Fruit fly (Drosophila melanogaster) whole organism, prepupa: ENCODE data around the gene Mal-B1.

ENCODE experiments used
- Blimp-1 ChIP-seq: fragments of 200-800 bp; sonication (Bioruptor generic); optimal IDR thresholded peaks from 3 replicates; lab custom pipeline; 2017; ENCODE audit warnings: missing biosample characterization, missing genetic modification characterization, mild to moderate bottlenecking, moderate library complexity, missing genetic modification reagents
- CG10669 ChIP-seq: fragments of 200-800 bp; sonication (Bioruptor generic); optimal IDR thresholded peaks from 3 replicates; lab custom pipeline; 2018; ENCODE audit warnings: missing biosample characterization, mild to moderate bottlenecking, missing genetic modification characterization, moderate library complexity
- CG11762 ChIP-seq: fragments of 200-800 bp; sonication (Bioruptor generic); optimal IDR thresholded peaks from 3 replicates; lab custom pipeline; 2016; ENCODE audit warnings: missing biosample characterization, missing genetic modification characterization; ENCODE audit not compliant: insufficient read depth
- CG15336 ChIP-seq: fragments of 200-800 bp; sonication (Bioruptor generic); IDR thresholded peaks from 2 replicates; pipeline ENCODE4 v1.3.6; 2022; ENCODE audit warnings: missing biosample characterization, missing genetic modification characterization
- CG1621 ChIP-seq: fragments of 200-800 bp; sonication (Bioruptor generic); optimal IDR thresholded peaks from 3 replicates; lab custom pipeline; 2018; ENCODE audit warnings: missing biosample characterization, mild to moderate bottlenecking, missing genetic modification characterization
- CG16779 ChIP-seq: fragments of 200-800 bp; sonication (Bioruptor generic); optimal IDR thresholded peaks from 3 replicates; lab custom pipeline; 2017; ENCODE audit warnings: missing biosample characterization, mild to moderate bottlenecking, missing genetic modification characterization
- CG3032 ChIP-seq: fragments of 200-800 bp; optimal IDR thresholded peaks from 2 replicates; lab custom pipeline; 2019; ENCODE audit warnings: missing biosample characterization, mild to moderate bottlenecking, missing genetic modification characterization, moderate library complexity
- CG31627 ChIP-seq: fragments of 200-800 bp; sonication (Bioruptor generic); optimal IDR thresholded peaks from 3 replicates; lab custom pipeline; 2016; ENCODE audit warnings: missing biosample characterization, missing genetic modification characterization
- CG3919 ChIP-seq: fragments of 200-800 bp; sonication (Bioruptor generic); optimal IDR thresholded peaks from 3 replicates; lab custom pipeline; 2016; ENCODE audit warnings: missing biosample characterization, missing genetic modification characterization
- CG4318 ChIP-seq: fragments of 200-800 bp; sonication (Bioruptor generic); optimal IDR thresholded peaks from 3 replicates; lab custom pipeline; 2017; ENCODE audit warnings: missing biosample characterization, mild to moderate bottlenecking, missing genetic modification characterization
- CG6163 ChIP-seq: fragments of 200-800 bp; sonication (Bioruptor generic); IDR thresholded peaks from 3 replicates; pipeline ENCODE4 v1.3.6; 2022; ENCODE audit warnings: missing biosample characterization, missing genetic modification characterization
- CG6276 ChIP-seq: fragments of 200-800 bp; sonication (Bioruptor generic); optimal IDR thresholded peaks from 2 replicates; lab custom pipeline; 2017; ENCODE audit warnings: missing biosample characterization, mild to moderate bottlenecking, missing genetic modification characterization
- CG6808 ChIP-seq: fragments of 200-800 bp; sonication (Bioruptor generic); optimal IDR thresholded peaks from 3 replicates; lab custom pipeline; 2017; ENCODE audit warnings: missing biosample characterization, missing genetic modification characterization, mild to moderate bottlenecking, moderate library complexity, missing genetic modification reagents
- CG6854 ChIP-seq: fragments of 200-800 bp; sonication (Bioruptor generic); optimal IDR thresholded peaks from 2 replicates; lab custom pipeline; 2017; ENCODE audit warnings: missing biosample characterization, mild to moderate bottlenecking, missing genetic modification characterization
- CG8319 ChIP-seq: fragments of 200-800 bp; sonication (Bioruptor generic); optimal IDR thresholded peaks from 3 replicates; lab custom pipeline; 2016; ENCODE audit warnings: missing biosample characterization, missing genetic modification characterization
- CG8632 ChIP-seq: fragments of 200-800 bp; sonication (Bioruptor generic); optimal IDR thresholded peaks from 3 replicates; lab custom pipeline; 2016; ENCODE audit warnings: missing biosample characterization, missing genetic modification characterization
- CG9139 ChIP-seq: fragments of 200-800 bp; sonication (Bioruptor generic); optimal IDR thresholded peaks from 3 replicates; lab custom pipeline; 2017; ENCODE audit warnings: missing biosample characterization, mild to moderate bottlenecking, missing genetic modification characterization
- Eip75B ChIP-seq: fragments of 200-800 bp; sonication (Bioruptor generic); optimal IDR thresholded peaks from 3 replicates; lab custom pipeline; 2016; ENCODE audit warnings: missing biosample characterization, missing genetic modification characterization
- Hr4 ChIP-seq: fragments of 200-800 bp; sonication (Bioruptor generic); optimal IDR thresholded peaks from 3 replicates; lab custom pipeline; 2016; ENCODE audit warnings: missing biosample characterization, missing genetic modification characterization
- OdsH ChIP-seq: fragments of 200-800 bp; sonication (Bioruptor generic); optimal IDR thresholded peaks from 3 replicates; lab custom pipeline; 2016; ENCODE audit warnings: missing biosample characterization, missing genetic modification characterization
- Sox14 ChIP-seq: fragments of 200-800 bp; sonication (Bioruptor generic); optimal IDR thresholded peaks from 3 replicates; lab custom pipeline; 2016; ENCODE audit warnings: missing biosample characterization, missing genetic modification characterization
- acj6 ChIP-seq: fragments of 200-800 bp; sonication (Bioruptor generic); optimal IDR thresholded peaks from 3 replicates; lab custom pipeline; 2016; ENCODE audit warnings: missing biosample characterization, missing genetic modification characterization
- cyc ChIP-seq: fragments of 200-800 bp; sonication (Bioruptor generic); optimal IDR thresholded peaks from 3 replicates; lab custom pipeline; 2016; ENCODE audit warnings: missing biosample characterization, missing genetic modification characterization
- dac ChIP-seq: fragments of 200-800 bp; sonication (Bioruptor generic); optimal IDR thresholded peaks from 2 replicates; lab custom pipeline; 2017; ENCODE audit warnings: missing biosample characterization, mild to moderate bottlenecking, missing genetic modification characterization
- eg ChIP-seq: fragments of 200-800 bp; sonication (Bioruptor generic); IDR thresholded peaks from 3 replicates; pipeline ENCODE4 v1.3.6; 2022; ENCODE audit warnings: missing biosample characterization, missing genetic modification characterization
- esn ChIP-seq: fragments of 200-800 bp; sonication (Bioruptor generic); optimal IDR thresholded peaks from 2 replicates; lab custom pipeline; 2016; ENCODE audit warnings: missing biosample characterization, mild to moderate bottlenecking, missing genetic modification characterization, moderate library complexity
- fd85E ChIP-seq: fragments of 200-800 bp; sonication (Bioruptor generic); optimal IDR thresholded peaks from 3 replicates; lab custom pipeline; 2016; ENCODE audit warnings: missing biosample characterization, missing genetic modification characterization
- net ChIP-seq: fragments of 200-800 bp; sonication (Bioruptor generic); optimal IDR thresholded peaks from 3 replicates; lab custom pipeline; 2016; ENCODE audit warnings: missing biosample characterization, missing genetic modification characterization
- pdm3 ChIP-seq: fragments of 200-800 bp; sonication (Bioruptor generic); optimal IDR thresholded peaks from 3 replicates; lab custom pipeline; 2016; ENCODE audit warnings: missing biosample characterization, missing genetic modification characterization
- salr ChIP-seq, 2 experiments: fragments of 200-800 bp; sonication (Bioruptor generic); optimal IDR thresholded peaks; 3 replicates each; lab custom pipeline; 2016 to 2018; ENCODE audit warnings: missing biosample characterization in 2 of 2, missing genetic modification characterization in 2 of 2, mild to moderate bottlenecking in 1 of 2
- spab ChIP-seq: fragments of 200-800 bp; sonication (Bioruptor generic); optimal IDR thresholded peaks from 2 replicates; lab custom pipeline; 2017; ENCODE audit warnings: missing biosample characterization, mild to moderate bottlenecking, missing genetic modification characterization, missing genetic modification reagents
- ss ChIP-seq, 2 experiments: fragments of 200-800 bp; sonication (Bioruptor generic); optimal IDR thresholded peaks; 2 replicates in 1 of 2; 3 replicates in 1 of 2; lab custom pipeline; 2017 to 2018; ENCODE audit warnings: mild to moderate bottlenecking in 2 of 2, missing biosample characterization in 2 of 2, missing genetic modification characterization in 2 of 2, moderate library complexity in 1 of 2
- svp ChIP-seq: fragments of 200-800 bp; sonication (Bioruptor generic); peaks from one replicate; lab custom pipeline; 2016; ENCODE audit warnings: missing biosample characterization, missing genetic modification characterization
- vri ChIP-seq: fragments of 200-800 bp; sonication (Bioruptor generic); optimal IDR thresholded peaks from 3 replicates; lab custom pipeline; 2016; ENCODE audit warnings: missing biosample characterization, mild to moderate bottlenecking, missing genetic modification characterization

Gene Mal-B1

DNA sequence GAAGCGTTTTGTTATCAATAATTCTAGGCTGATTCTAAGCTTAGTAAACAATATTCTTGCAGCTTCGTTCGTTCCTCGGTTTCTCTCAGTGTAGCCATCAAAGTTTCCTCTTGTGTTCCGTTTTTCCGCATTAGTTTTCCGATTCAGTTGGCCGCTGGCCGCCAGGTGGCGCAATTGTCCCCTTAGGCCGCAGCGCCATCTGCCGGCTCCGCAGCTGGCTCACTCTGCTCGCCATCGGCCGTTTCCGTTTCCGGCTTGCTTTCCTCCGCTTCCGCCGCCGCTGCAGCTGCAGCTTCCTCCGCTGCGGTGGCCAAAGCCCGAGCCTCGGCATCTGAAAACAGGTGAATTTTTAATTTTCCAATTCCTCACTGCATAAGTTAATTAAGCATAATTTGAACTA, 30.6 kb upstream of the Mal-B1 start (continued):
- TF ChIP-seq CG11762 (GFP tag; lab: Kevin White, UChicago) (peak; percentile 62), vri (GFP tag; lab: Kevin White, UChicago) (peak; percentile 17), salr (GFP tag; optimal IDR thresholded peaks at IDR 0.05; lab: Kevin White, UChicago) (peak; percentile 40 to 58), esn (GFP tag; lab: Kevin White, UChicago) (peak; percentile 53), spab (GFP tag; lab: Kevin White, UChicago) (peak; percentile 75), Hr4 (GFP tag; lab: Kevin White, UChicago) (no peak), CG3919 (GFP tag; lab: Kevin White, UChicago) (peak; percentile 88), CG15336 (peak; percentile 25; the same call in 1 of the 2 replicates), CG6854 (GFP tag; lab: Kevin White, UChicago) (peak; percentile 81), CG6276 (GFP tag; lab: Kevin White, UChicago) (no peak), eg (peak; percentile 79), fd85E (GFP tag; lab: Kevin White, UChicago) (peak; percentile 20), CG1621 (tag; lab: Kevin White, UChicago) (peak; percentile 75), svp (peak; percentile 13), CG9139 (GFP tag; lab: Kevin White, UChicago) (peak; percentile 81), OdsH (GFP tag; lab: Kevin White, UChicago) (peak; percentile 66), net (peak; percentile 59), Blimp-1 (GFP tag; lab: Kevin White, UChicago) (peak; percentile 25), CG8319 (GFP tag; lab: Kevin White, UChicago) (peak; percentile 44), CG8632 (peak; percentile 23), CG6163 (peak; percentile 86)

DNA sequence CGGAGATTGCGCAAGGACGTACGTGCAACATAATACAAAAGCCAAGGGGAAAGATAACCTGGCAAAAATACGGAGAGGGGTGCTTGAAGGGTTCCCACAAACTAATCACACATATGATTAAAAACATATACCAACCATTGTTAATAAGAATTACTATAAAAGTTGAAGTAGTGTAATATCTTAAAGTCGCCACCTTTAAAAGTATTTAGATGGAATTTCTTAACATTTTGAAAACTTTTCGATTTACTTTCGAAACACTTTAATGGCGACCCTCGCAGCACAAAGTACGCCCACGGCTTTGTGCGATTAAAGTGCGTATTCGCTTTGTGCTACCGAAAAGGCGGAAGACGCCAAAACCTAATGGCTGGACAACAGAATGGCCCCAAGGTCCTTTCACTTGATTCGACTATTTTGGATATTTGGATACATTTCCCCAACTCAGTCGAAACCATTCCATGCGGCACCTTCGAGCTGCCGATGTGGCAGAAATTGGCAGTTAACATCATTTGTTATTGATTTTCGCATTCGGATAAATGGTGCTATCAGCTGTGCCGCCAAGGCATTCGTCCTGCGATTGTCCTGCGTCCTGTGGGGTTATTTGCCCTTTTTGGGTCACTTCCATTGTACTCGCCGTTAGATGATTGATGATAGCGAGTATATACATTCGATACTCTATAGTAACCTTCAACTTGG, 23.4 kb upstream of the Mal-B1 start:
- TF ChIP-seq dac (GFP tag; lab: Kevin White, UChicago) (no peak), CG3919 (GFP tag; lab: Kevin White, UChicago) (no peak), CG10669 (GFP tag; lab: Kevin White, UChicago) (no peak)

DNA sequence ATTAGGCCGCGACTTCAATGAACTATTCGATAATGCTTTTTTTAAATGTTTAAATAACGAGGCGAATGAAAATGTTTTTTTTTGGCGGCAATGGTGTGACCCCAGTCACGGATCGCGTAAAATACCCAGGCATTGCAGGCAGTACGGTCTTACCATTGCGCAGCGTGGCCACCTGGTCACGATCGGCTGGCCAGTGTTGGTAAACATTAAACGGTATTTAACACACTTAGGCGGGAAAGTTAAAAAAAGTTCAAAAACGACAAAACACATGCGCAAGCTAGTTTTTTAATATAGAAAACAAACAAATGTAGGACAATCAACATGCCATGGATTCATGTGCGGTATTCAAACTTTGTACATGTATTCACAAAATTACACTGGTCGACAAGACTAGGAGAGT, 17.7 kb upstream of the Mal-B1 start, which contains the start of gene esc:
Gene esc, minus strand, starts transcription at position 129 of the 400 bp plus-strand sequence.
- TF ChIP-seq CG6808 (GFP tag; lab: Kevin White, UChicago) (no peak), pdm3 (GFP tag; lab: Kevin White, UChicago) (no peak), CG4318 (GFP tag; lab: Kevin White, UChicago) (no peak), Blimp-1 (GFP tag; lab: Kevin White, UChicago) (no peak), CG10669 (GFP tag; lab: Kevin White, UChicago) (no peak), Sox14 (peak; percentile 21), ss (GFP tag; optimal IDR thresholded peaks at IDR 0.05; lab: Kevin White, UChicago) (no peak), CG31627 (GFP tag; lab: Kevin White, UChicago) (peak; percentile 26), CG9139 (GFP tag; lab: Kevin White, UChicago) (no peak), cyc (peak; percentile 28)
- TF ChIP-seq, all 60 proteins: peak for 3

DNA sequence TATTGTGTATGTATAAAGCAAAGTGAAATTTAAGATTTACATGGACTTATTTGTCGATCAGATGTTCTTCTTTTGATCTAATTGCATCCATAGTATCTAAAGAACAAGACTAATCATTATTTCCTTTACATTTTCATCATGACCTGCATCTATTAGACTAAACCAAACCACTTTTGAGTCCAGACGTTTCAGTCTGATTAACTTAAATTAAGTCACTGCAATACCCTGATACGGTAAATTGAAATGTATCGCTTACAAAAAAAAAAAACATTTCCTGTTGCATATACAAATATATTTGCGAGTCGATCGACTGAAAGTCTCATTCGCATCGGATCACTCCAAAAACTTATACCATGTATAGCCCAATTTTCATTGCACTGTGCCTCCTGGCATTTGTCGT, 13.2 kb upstream of the Mal-B1 start, which contains the start of gene CG45011:
Gene CG45011, plus strand, starts transcription at position 301 of the 400 bp plus-strand sequence.
- TF ChIP-seq CG16779 (tag; lab: Kevin White, UChicago) (no peak), CG11762 (GFP tag; lab: Kevin White, UChicago) (no peak), acj6 (GFP tag; lab: Kevin White, UChicago) (no peak), CG3032 (no peak), dac (GFP tag; lab: Kevin White, UChicago) (no peak), salr (GFP tag; optimal IDR thresholded peaks at IDR 0.05; lab: Kevin White, UChicago) (no peak), CG10669 (GFP tag; lab: Kevin White, UChicago) (no peak), net (no peak), Eip75B (GFP tag; lab: Kevin White, UChicago) (no peak)
